Worm (Caenorhabditis elegans) whole organism, L4 larva: ENCODE results near the gene F27B3.8.
A peak's percentile ranks its signal among the peaks of the same experiment; 100 is the strongest.

ENCODE experiments used
- D1046.2 ChIP-seq: fragments of 200-800 bp; sonication (Bioruptor generic); IDR thresholded peaks from 2 replicates; pipeline ENCODE4 v1.3.6; 2022; ENCODE audit warnings: missing genetic modification characterization, missing compliant biosample characterization
- F37D6.2 ChIP-seq: sonication (generic microtip); optimal IDR thresholded peaks from 2 replicates; lab custom pipeline; 2016; ENCODE audit warnings: mild to moderate bottlenecking, missing genetic modification characterization, missing compliant biosample characterization
- T20F7.1 ChIP-seq: fragments of 200-800 bp; sonication (Bioruptor generic); optimal IDR thresholded peaks from 2 replicates; lab custom pipeline; 2018; ENCODE audit warnings: mild to moderate bottlenecking, missing genetic modification characterization, missing compliant biosample characterization
- Y48G9A.11 ChIP-seq: fragments of 200-800 bp; sonication (Bioruptor generic); IDR thresholded peaks from 2 replicates; pipeline ENCODE4 v1.3.6; 2022; ENCODE audit warnings: missing genetic modification reagents, missing genetic modification characterization, missing compliant biosample characterization
- ZK337.2 ChIP-seq: fragments of 200-800 bp; sonication (Bioruptor generic); IDR thresholded peaks from 2 replicates; pipeline ENCODE4 v1.3.6; 2022; ENCODE audit warnings: missing genetic modification reagents, missing genetic modification characterization, missing compliant biosample characterization
- ZK546.5 ChIP-seq, 2 experiments: sonication (generic microtip); optimal IDR thresholded peaks; 2 replicates each; lab custom pipeline; 2017; ENCODE audit warnings: missing biosample characterization in 2 of 2, missing genetic modification characterization in 2 of 2
- aha-1 ChIP-seq: fragments of 150-350 bp; peaks from one replicate; lab custom pipeline; 2014; ENCODE audit warnings: missing biosample characterization, missing genetic modification characterization
- ama-1 ChIP-seq: fragments of 150-350 bp; optimal IDR thresholded peaks from 2 replicates; lab custom pipeline; 2014; ENCODE audit warnings: inconsistent platforms, mixed read lengths
- arid-1 ChIP-seq: fragments of 200-800 bp; sonication (Bioruptor generic); conservative IDR thresholded peaks from 2 replicates; pipeline ENCODE4 v1.3.6; 2022; ENCODE audit warnings: missing genetic modification reagents, missing genetic modification characterization, missing compliant biosample characterization
- ceh-28 ChIP-seq: fragments of 150-350 bp; optimal IDR thresholded peaks from 2 replicates; lab custom pipeline; 2014; ENCODE audit warnings: missing biosample characterization, missing genetic modification reagents, missing genetic modification characterization
- ceh-32 ChIP-seq: sonication (generic microtip); optimal IDR thresholded peaks from 2 replicates; lab custom pipeline; 2016; ENCODE audit warnings: mild to moderate bottlenecking, missing genetic modification characterization, missing compliant biosample characterization; ENCODE audit not compliant: poor library complexity
- ces-1 ChIP-seq: fragments of 150-350 bp; sonication (generic microtip); optimal IDR thresholded peaks from 4 replicates; lab custom pipeline; 2014; ENCODE audit warnings: missing biosample characterization, missing genetic modification reagents, missing genetic modification characterization
- daf-12 ChIP-seq: fragments of 150-350 bp; optimal IDR thresholded peaks from 2 replicates; lab custom pipeline; 2014; ENCODE audit warnings: missing biosample characterization, missing genetic modification reagents, missing genetic modification characterization
- daf-19 ChIP-seq: fragments of 200-800 bp; sonication (Bioruptor generic); conservative IDR thresholded peaks from 2 replicates; pipeline ENCODE4 v1.3.6; 2022; ENCODE audit warnings: missing genetic modification characterization, missing compliant biosample characterization
- daf-8 ChIP-seq: fragments of 200-800 bp; sonication (Bioruptor generic); IDR thresholded peaks from 2 replicates; pipeline ENCODE4 v1.3.6; 2022; ENCODE audit warnings: missing genetic modification characterization, missing compliant biosample characterization
- dmd-6 ChIP-seq: fragments of 200-800 bp; sonication (Bioruptor generic); IDR thresholded peaks from 2 replicates; pipeline ENCODE4 v1.3.6; 2022; ENCODE audit warnings: missing genetic modification reagents, missing genetic modification characterization, missing compliant biosample characterization
- dmd-8 ChIP-seq: fragments of 200-800 bp; sonication (Bioruptor generic); IDR thresholded peaks from 2 replicates; pipeline ENCODE4 v1.3.6; 2022; ENCODE audit warnings: missing genetic modification characterization, missing compliant biosample characterization
- dpl-1 ChIP-seq: fragments of 150-350 bp; optimal IDR thresholded peaks from 2 replicates; lab custom pipeline; 2014; ENCODE audit warnings: missing biosample characterization, missing genetic modification reagents, missing genetic modification characterization
- dve-1 ChIP-seq: sonication (generic microtip); optimal IDR thresholded peaks from 2 replicates; lab custom pipeline; 2017; ENCODE audit warnings: antibody characterized with exemption, mild to moderate bottlenecking, missing genetic modification characterization, missing compliant biosample characterization; ENCODE audit not compliant: insufficient read depth
- fkh-10 ChIP-seq: fragments of 150-350 bp; optimal IDR thresholded peaks from 2 replicates; lab custom pipeline; 2014; ENCODE audit warnings: missing biosample characterization, missing genetic modification reagents, missing genetic modification characterization
- hif-1 ChIP-seq, 2 experiments: sonication (generic microtip); optimal IDR thresholded peaks; 2 replicates each; lab custom pipeline; 2016 to 2017; ENCODE audit warnings: missing compliant biosample characterization in 2 of 2, missing genetic modification characterization in 2 of 2, missing genetic modification reagents in 2 of 2, missing genotype in 2 of 2, mild to moderate bottlenecking in 1 of 2
- hlh-11 ChIP-seq: fragments of 200-800 bp; sonication (Bioruptor generic); optimal IDR thresholded peaks from 2 replicates; lab custom pipeline; 2018; ENCODE audit warnings: mild to moderate bottlenecking, missing genetic modification characterization, missing compliant biosample characterization
- hlh-30 ChIP-seq: sonication (generic microtip); optimal IDR thresholded peaks from 2 replicates; lab custom pipeline; 2017; ENCODE audit warnings: antibody characterized with exemption, mild to moderate bottlenecking, missing genetic modification characterization, missing compliant biosample characterization; ENCODE audit not compliant: insufficient read depth
- hmg-1.1 ChIP-seq: fragments of 200-800 bp; sonication (Bioruptor generic); IDR thresholded peaks from 2 replicates; pipeline ENCODE4 v1.3.6; 2022; ENCODE audit warnings: missing genetic modification reagents, missing genetic modification characterization, missing compliant biosample characterization
- jun-1 ChIP-seq: fragments of 150-350 bp; optimal IDR thresholded peaks from 2 replicates; lab custom pipeline; 2014; ENCODE audit warnings: missing biosample characterization, missing genetic modification reagents, missing genetic modification characterization
- lin-15B ChIP-seq: fragments of 150-350 bp; sonication (generic microtip); optimal IDR thresholded peaks from 3 replicates; lab custom pipeline; 2014; ENCODE audit warnings: missing biosample characterization, missing genetic modification characterization
- lin-38 ChIP-seq: fragments of 200-800 bp; sonication (Bioruptor generic); IDR thresholded peaks from 2 replicates; pipeline ENCODE4 v1.3.6; 2022; ENCODE audit warnings: missing genetic modification reagents, missing genetic modification characterization, missing compliant biosample characterization
- lir-3 ChIP-seq: sonication (generic microtip); optimal IDR thresholded peaks from 2 replicates; lab custom pipeline; 2016; ENCODE audit warnings: mild to moderate bottlenecking, missing genetic modification characterization, missing compliant biosample characterization
- lsy-2 ChIP-seq, 2 experiments: fragments of 150-350 bp in 1 of 2; sonication (generic microtip) in 1 of 2; optimal IDR thresholded peaks; 2 replicates each; lab custom pipeline; 2014 to 2017; ENCODE audit warnings: missing biosample characterization in 2 of 2, missing genetic modification characterization in 2 of 2
- mdl-1 ChIP-seq, 2 experiments: fragments of 150-350 bp in 1 of 2; sonication (generic microtip) in 1 of 2; optimal IDR thresholded peaks; 2 replicates each; lab custom pipeline; 2014 to 2017; ENCODE audit warnings: missing biosample characterization in 2 of 2, missing genetic modification characterization in 2 of 2
- mdt-29 ChIP-seq: fragments of 200-800 bp; sonication (Bioruptor generic); IDR thresholded peaks from 2 replicates; pipeline ENCODE4 v1.3.6; 2022; ENCODE audit warnings: missing genetic modification reagents, missing genetic modification characterization, missing compliant biosample characterization
- mep-1 ChIP-seq: fragments of 150-350 bp; sonication (generic microtip); optimal IDR thresholded peaks from 3 replicates; lab custom pipeline; 2014; ENCODE audit warnings: missing biosample characterization, missing genetic modification characterization
- mes-2 ChIP-seq: sonication (generic microtip); optimal IDR thresholded peaks from 2 replicates; lab custom pipeline; 2016; ENCODE audit warnings: missing genotype, mild to moderate bottlenecking, missing genetic modification characterization, missing compliant biosample characterization; ENCODE audit not compliant: poor library complexity, severe bottlenecking
- mxl-3 ChIP-seq: fragments of 200-800 bp; sonication (Bioruptor generic); optimal IDR thresholded peaks from 2 replicates; lab custom pipeline; 2018; ENCODE audit warnings: mild to moderate bottlenecking, missing genetic modification characterization, missing compliant biosample characterization
- nhr-102 ChIP-seq: sonication (generic microtip); optimal IDR thresholded peaks from 2 replicates; lab custom pipeline; 2016; ENCODE audit warnings: mild to moderate bottlenecking, missing genetic modification characterization, moderate library complexity, missing compliant biosample characterization
- nhr-11 ChIP-seq: fragments of 150-350 bp; optimal IDR thresholded peaks from 2 replicates; lab custom pipeline; 2014; ENCODE audit warnings: missing biosample characterization, missing genetic modification characterization
- nhr-25 ChIP-seq: sonication (generic microtip); optimal IDR thresholded peaks from 2 replicates; lab custom pipeline; 2017; ENCODE audit warnings: missing genetic modification characterization, mild to moderate bottlenecking, missing compliant biosample characterization, antibody characterized with exemption, moderate library complexity, borderline replicate concordance; ENCODE audit not compliant: insufficient read depth
- nhr-28 ChIP-seq: fragments of 150-350 bp; optimal IDR thresholded peaks from 2 replicates; lab custom pipeline; 2014; ENCODE audit warnings: missing biosample characterization, missing genetic modification characterization
- nhr-6 ChIP-seq: fragments of 150-350 bp; optimal IDR thresholded peaks from 2 replicates; lab custom pipeline; 2014; ENCODE audit warnings: missing biosample characterization, missing genetic modification characterization
- nhr-77 ChIP-seq: fragments of 150-350 bp; optimal IDR thresholded peaks from 2 replicates; lab custom pipeline; 2014; ENCODE audit warnings: missing biosample characterization, missing genetic modification characterization
- pha-4 ChIP-seq, 2 experiments: fragments of 150-350 bp in 1 of 2; fragments of 200-800 bp in 1 of 2; sonication (Bioruptor generic) in 1 of 2; IDR thresholded peaks in 1 of 2; optimal IDR thresholded peaks in 1 of 2; 2 replicates each; pipeline versions ENCODE4 v1.3.6 to Lab custom; 2014 to 2022; ENCODE audit warnings: missing genetic modification characterization in 2 of 2, missing genetic modification reagents in 2 of 2, missing biosample characterization in 1 of 2, missing compliant biosample characterization in 1 of 2
- pqm-1 ChIP-seq: sonication (generic microtip); optimal IDR thresholded peaks from 2 replicates; lab custom pipeline; 2017; ENCODE audit warnings: missing biosample characterization, missing genetic modification characterization
- rbr-2 ChIP-seq: sonication (generic microtip); optimal IDR thresholded peaks from 2 replicates; lab custom pipeline; 2016; ENCODE audit warnings: missing genotype, missing genetic modification characterization, missing compliant biosample characterization
- saeg-2 ChIP-seq: fragments of 200-800 bp; sonication (Bioruptor generic); IDR thresholded peaks from 2 replicates; pipeline ENCODE4 v1.3.6; 2022; ENCODE audit warnings: missing genetic modification reagents, missing genetic modification characterization, missing compliant biosample characterization
- unc-130 ChIP-seq: sonication (generic microtip); optimal IDR thresholded peaks from 2 replicates; lab custom pipeline; 2016; ENCODE audit warnings: missing genetic modification reagents, missing genetic modification characterization, missing compliant biosample characterization
- unc-62 ChIP-seq, 3 experiments: fragments of 150-350 bp in 1 of 3; sonication (generic microtip); optimal IDR thresholded peaks in 2 of 3; peaks in 1 of 3; 1 replicate in 1 of 3; 2 replicates in 2 of 3; lab custom pipeline; 2014 to 2017; ENCODE audit warnings: missing biosample characterization in 3 of 3, missing genetic modification characterization in 3 of 3, missing genetic modification reagents in 3 of 3, missing genotype in 1 of 3
- vab-7 ChIP-seq: fragments of 200-800 bp; sonication (Bioruptor generic); IDR thresholded peaks from 2 replicates; pipeline ENCODE4 v1.3.6; 2022; ENCODE audit warnings: missing genetic modification reagents, missing genetic modification characterization, missing compliant biosample characterization
- zip-2 ChIP-seq: fragments of 150-350 bp; optimal IDR thresholded peaks from 2 replicates; lab custom pipeline; 2014; ENCODE audit warnings: missing biosample characterization, missing genetic modification characterization
- ztf-7 ChIP-seq: fragments of 150-350 bp; optimal IDR thresholded peaks from 2 replicates; lab custom pipeline; 2014; ENCODE audit warnings: missing biosample characterization, missing genetic modification characterization

F27B3.8 gene

DNA sequence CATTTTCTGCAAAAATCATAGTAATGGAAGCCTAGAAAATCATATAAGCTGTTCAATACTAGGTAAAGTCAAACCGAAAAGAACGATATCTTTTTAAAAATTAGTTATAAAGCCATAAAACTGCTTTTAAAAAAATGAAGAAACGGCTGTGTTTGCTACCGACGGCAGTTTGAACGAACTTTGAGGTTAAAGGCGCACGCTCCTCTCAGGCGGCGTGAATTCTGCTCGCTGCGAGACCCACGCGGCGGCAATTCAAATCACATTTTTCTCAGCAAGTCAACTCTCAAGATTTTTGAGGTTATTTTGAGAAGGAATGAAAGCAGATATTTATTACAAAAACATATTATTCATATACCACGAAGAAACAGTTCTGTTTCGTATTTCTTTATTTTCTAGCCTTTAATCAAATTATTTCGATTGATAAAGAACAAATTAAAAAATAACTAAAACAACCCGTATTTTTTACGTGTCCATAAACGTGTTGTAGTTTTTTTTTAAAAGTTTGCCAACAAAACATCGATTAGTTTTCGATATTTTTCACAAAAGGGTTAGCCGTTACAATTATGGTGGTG, 28.7 kb downstream of the F27B3.8 start, which contains the start of the genes mdh-2 and F20H11.4:
TSS of gene mdh-2 (minus strand) at position 6 of the 572 bp plus-strand sequence.
TSS of gene F20H11.4 (plus strand) at position 522 of the 572 bp plus-strand sequence.
- TF ChIP-seq lin-38 (GFP tag; lab: Robert Waterston, UW): peak; percentile 78
- no peak for TF ChIP-seq D1046.2 (GFP tag; lab: Robert Waterston, UW)
- peak; percentile 69 for TF ChIP-seq aha-1 (tag; lab: Kevin White, UChicago)
- peak; percentile 7 for TF ChIP-seq ama-1
- TF ChIP-seq unc-130 (GFP tag; lab: Kevin White, UChicago): peak; percentile 55
- no peak for TF ChIP-seq dmd-8 (GFP tag; lab: Robert Waterston, UW)
- no peak for TF ChIP-seq jun-1 (tag; lab: Kevin White, UChicago)
- TF ChIP-seq ces-1 (GFP tag; lab: Kevin White, UChicago): no peak
- TF ChIP-seq daf-12: no peak
- TF ChIP-seq arid-1 (GFP tag; lab: Robert Waterston, UW): no peak
- TF ChIP-seq lir-3 (tag; lab: Kevin White, UChicago): no peak
- no peak for TF ChIP-seq F37D6.2 (tag; lab: Kevin White, UChicago)
- peak in 1 of 2 experiments; percentile 77 for TF ChIP-seq mdl-1 (tag; optimal IDR thresholded peaks at IDR 0.05; lab: Kevin White, UChicago)
- TF ChIP-seq pha-4 (GFP tag; IDR thresholded peaks at IDR 0.05; lab: Robert Waterston, UW): peak; percentile 37; the same call in 1 of the 2 replicates
- TF ChIP-seq pha-4 (tag; optimal IDR thresholded peaks at IDR 0.05; lab: Kevin White, UChicago): no peak
- peak; percentile 87 for TF ChIP-seq mep-1 (tag; lab: Kevin White, UChicago)
- TF ChIP-seq hif-1 (tag; optimal IDR thresholded peaks at IDR 0.05; lab: Kevin White, UChicago): peak in 1 of 2 experiments; percentile 48
- TF ChIP-seq daf-8 (GFP tag; lab: Robert Waterston, UW): no peak
- no peak for TF ChIP-seq ZK337.2 (GFP tag; lab: Robert Waterston, UW)
- TF ChIP-seq ZK546.5 (tag; optimal IDR thresholded peaks at IDR 0.05; lab: Kevin White, UChicago): peak in 1 of 2 experiments; percentile 9
- TF ChIP-seq hmg-1.1 (GFP tag; lab: Robert Waterston, UW): peak; percentile 40; the same call in 1 of the 2 replicates
- TF ChIP-seq mes-2 (tag; lab: Kevin White, UChicago): peak; percentile 87
- peak; percentile 12 for TF ChIP-seq nhr-102 (tag; lab: Kevin White, UChicago)
- TF ChIP-seq nhr-11 (tag; lab: Kevin White, UChicago): peak; percentile 34
- TF ChIP-seq mdt-29 (GFP tag; lab: Robert Waterston, UW): no peak
- no peak for TF ChIP-seq ceh-32 (tag; lab: Kevin White, UChicago)
- TF ChIP-seq daf-19 (GFP tag; lab: Robert Waterston, UW): no peak
- peak; percentile 95 for TF ChIP-seq dpl-1
- TF ChIP-seq rbr-2 (tag; lab: Kevin White, UChicago): peak; percentile 47
- no peak for TF ChIP-seq Y48G9A.11
- peak; percentile 18 for TF ChIP-seq mxl-3 (GFP tag; lab: Kevin White, UChicago)
- peak; percentile 72 for TF ChIP-seq hlh-11 (tag; lab: Kevin White, UChicago)
- TF ChIP-seq hlh-30 (tag; lab: Kevin White, UChicago): peak; percentile 93
- TF ChIP-seq unc-62 (GFP tag; optimal IDR thresholded peaks at IDR 0.05 in 1 of 2; lab: Kevin White, UChicago): no peak
- no peak for TF ChIP-seq unc-62 (tag; optimal IDR thresholded peaks at IDR 0.05; lab: Kevin White, UChicago)
- peak; percentile 77 for TF ChIP-seq nhr-77 (tag; lab: Kevin White, UChicago)
- TF ChIP-seq ztf-7 (tag; lab: Kevin White, UChicago): peak; percentile 18
- no peak for TF ChIP-seq saeg-2
- TF ChIP-seq dmd-6 (GFP tag; lab: Robert Waterston, UW): peak; percentile 28; the same call in 1 of the 2 replicates
- TF ChIP-seq ceh-28 (tag; lab: Kevin White, UChicago): no peak
- peak; percentile 84 for TF ChIP-seq dve-1
- peak; percentile 13 for TF ChIP-seq fkh-10
- peak; percentile 59 for TF ChIP-seq nhr-6 (tag; lab: Kevin White, UChicago)
- TF ChIP-seq nhr-28: peak; percentile 18
- peak; percentile 43 for TF ChIP-seq T20F7.1 (GFP tag; lab: Kevin White, UChicago)
- no peak for TF ChIP-seq vab-7 (GFP tag; lab: Robert Waterston, UW)
- peak; percentile 45 to 88 for TF ChIP-seq lsy-2 (tag; optimal IDR thresholded peaks at IDR 0.05; lab: Kevin White, UChicago)
- TF ChIP-seq pqm-1: no peak
- peak; percentile 36 for TF ChIP-seq nhr-25 (tag; lab: Kevin White, UChicago)
- no peak for TF ChIP-seq zip-2 (tag; lab: Kevin White, UChicago)
- no peak for TF ChIP-seq lin-15B
